Worm (Caenorhabditis elegans): ENCODE measurements around the gene col-106.

Gene col-106

DNA sequence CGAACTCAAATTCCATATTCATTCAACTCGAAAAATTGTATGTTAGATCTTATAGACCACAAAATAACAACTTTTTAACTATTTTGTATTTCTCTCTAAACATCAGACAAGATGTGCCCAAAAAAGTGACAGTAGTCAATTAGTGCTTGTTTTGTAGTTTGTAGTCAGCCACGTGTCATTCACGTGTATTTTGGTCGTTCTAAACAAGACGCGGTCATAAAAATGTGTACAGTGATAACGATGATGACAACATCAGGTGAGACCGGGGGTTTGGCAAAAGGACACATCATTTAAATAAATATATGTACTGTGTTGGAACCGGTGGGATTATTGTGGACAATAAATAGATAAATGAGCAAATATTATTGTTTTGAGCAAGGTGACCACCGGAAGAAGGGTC lies 6.4 kb downstream of the col-106 start:
- TF ChIP-seq ceh-82 (tag; optimal IDR thresholded peaks at IDR 0.05) (no peak), Y5F2A.4 (GFP tag; optimal IDR thresholded peaks at IDR 0.05) (no peak), nhr-102 (tag; optimal IDR thresholded peaks at IDR 0.05) (peak; percentile 90), lin-38 (GFP tag; IDR thresholded peaks at IDR 0.05) (peak; percentile 31; the same call in 1 of the 2 replicates), mxl-2 (GFP tag; conservative IDR thresholded peaks at IDR 0.05) (peak; percentile 97), nhr-111 (GFP tag; optimal IDR thresholded peaks at IDR 0.05) (no peak), tra-1 (GFP tag; IDR thresholded peaks at IDR 0.05) (peak; percentile 32; the same call in 1 of the 2 replicates), nhr-25 (tag; optimal IDR thresholded peaks at IDR 0.05; ENCODE audit: borderline replicate concordance, insufficient read depth) (no peak), T20F7.1 (GFP tag; optimal IDR thresholded peaks at IDR 0.05) (peak; percentile 64), nhr-48 (tag; optimal IDR thresholded peaks at IDR 0.05) (peak; percentile 80), unc-62 (GFP tag; optimal IDR thresholded peaks at IDR 0.05 in 1 of 2) (peak in 1 of 2 experiments; percentile 99), unc-62 (tag; optimal IDR thresholded peaks at IDR 0.05) (no peak), mxl-3 (GFP tag; optimal IDR thresholded peaks at IDR 0.05) (peak; percentile 80), hmg-1.1 (GFP tag; IDR thresholded peaks at IDR 0.05) (0 out of 2 replicates have a peak, but pooled peaks have one; percentile 11), mdl-1 (tag; optimal IDR thresholded peaks at IDR 0.05) (peak in 1 of 2 experiments; percentile 74), hlh-30 (tag; optimal IDR thresholded peaks at IDR 0.05; ENCODE audit: insufficient read depth) (peak; percentile 86), nhr-6 (tag; optimal IDR thresholded peaks at IDR 0.05) (peak; percentile 28), aha-1 (tag) (no peak), mep-1 (tag; optimal IDR thresholded peaks at IDR 0.05) (peak; percentile 56), nhr-41 (GFP tag; IDR thresholded peaks at IDR 0.05) (no peak), lin-1 (GFP tag; IDR thresholded peaks at IDR 0.05) (peak; percentile 28; the same call in 1 of the 2 replicates), egl-43 (GFP tag; IDR thresholded peaks at IDR 0.05) (no peak), dve-1 (tag; optimal IDR thresholded peaks at IDR 0.05; ENCODE audit: insufficient read depth) (peak; percentile 92), zip-11 (GFP tag; IDR thresholded peaks at IDR 0.05) (no peak), rbr-2 (tag; optimal IDR thresholded peaks at IDR 0.05) (peak; percentile 33), madf-5 (GFP tag; IDR thresholded peaks at IDR 0.05) (no peak), daf-16 (GFP tag; optimal IDR thresholded peaks at IDR 0.05) (peak in 1 of 2 experiments; percentile 22), daf-16 (tag; optimal IDR thresholded peaks at IDR 0.05) (peak; percentile 98), nhr-28 (tag; optimal IDR thresholded peaks at IDR 0.05) (peak; percentile 98), attf-4 (tag; optimal IDR thresholded peaks at IDR 0.05) (no peak), F44E2.7 (GFP tag; IDR thresholded peaks at IDR 0.05) (no peak), lsy-2 (tag; optimal IDR thresholded peaks at IDR 0.05) (peak in 1 of 2 experiments; percentile 53), php-3 (GFP tag; IDR thresholded peaks at IDR 0.05) (peak; percentile 85), cey-2 (tag; optimal IDR thresholded peaks at IDR 0.05; ENCODE audit: borderline replicate concordance, insufficient read depth) (peak; percentile 2), nhr-77 (tag; optimal IDR thresholded peaks at IDR 0.05) (peak; percentile 29), pqm-1 (tag; optimal IDR thresholded peaks at IDR 0.05) (peak; percentile 17), mes-2 (tag; optimal IDR thresholded peaks at IDR 0.05; ENCODE audit: poor library complexity, severe bottlenecking) (peak; percentile 60), ZK337.2 (GFP tag; IDR thresholded peaks at IDR 0.05) (no peak), hlh-11 (tag; optimal IDR thresholded peaks at IDR 0.05) (peak; percentile 90), dmd-6 (GFP tag; IDR thresholded peaks at IDR 0.05) (peak; percentile 95), fkh-10 (GFP tag; optimal IDR thresholded peaks at IDR 0.05) (no peak), nhr-11 (tag; optimal IDR thresholded peaks at IDR 0.05) (no peak), set-16 (GFP tag; IDR thresholded peaks at IDR 0.05) (no peak)

Data from whole organism, L4 larva.